Fruit fly (Drosophila melanogaster) whole organism, adult: ENCODE results near the gene CG5149.

Source experiments
- CG11617 ChIP-seq: fragments of 200-800 bp; sonication (Bioruptor generic); optimal IDR thresholded peaks from 2 replicates; lab custom pipeline; 2017; ENCODE audit warnings: mild to moderate bottlenecking, missing biosample characterization, missing genetic modification reagents, missing genetic modification characterization
- CG12768 ChIP-seq: fragments of 200-800 bp; sonication (Bioruptor generic); optimal IDR thresholded peaks from 2 replicates; lab custom pipeline; 2017; ENCODE audit warnings: missing biosample characterization, missing genetic modification characterization, mild to moderate bottlenecking, moderate library complexity, missing genetic modification reagents
- CG14711 ChIP-seq: fragments of 200-800 bp; sonication (Bioruptor generic); optimal IDR thresholded peaks from 2 replicates; lab custom pipeline; 2018; ENCODE audit warnings: missing biosample characterization, mild to moderate bottlenecking, missing genetic modification characterization, moderate library complexity
- CG1620 ChIP-seq: fragments of 200-800 bp; sonication (Bioruptor generic); optimal IDR thresholded peaks from 2 replicates; lab custom pipeline; 2016; ENCODE audit warnings: missing biosample characterization, missing genetic modification characterization
- CG33017 ChIP-seq: fragments of 200-800 bp; sonication (Bioruptor generic); optimal IDR thresholded peaks from 2 replicates; lab custom pipeline; 2018; ENCODE audit warnings: missing biosample characterization, mild to moderate bottlenecking, missing genetic modification characterization, moderate library complexity
- CG5204 ChIP-seq: fragments of 200-800 bp; sonication (Bioruptor generic); optimal IDR thresholded peaks from 2 replicates; lab custom pipeline; 2016; ENCODE audit warnings: missing biosample characterization, missing genetic modification characterization
- CG7045 ChIP-seq: fragments of 200-800 bp; sonication (Bioruptor generic); optimal IDR thresholded peaks from 2 replicates; lab custom pipeline; 2017; ENCODE audit warnings: missing biosample characterization, mild to moderate bottlenecking, missing genetic modification characterization
- CG7101 ChIP-seq: fragments of 200-800 bp; sonication (Bioruptor generic); optimal IDR thresholded peaks from 2 replicates; lab custom pipeline; 2018; ENCODE audit warnings: missing biosample characterization, mild to moderate bottlenecking, missing genetic modification characterization, moderate library complexity
- Clk ChIP-seq: fragments of 200-800 bp; sonication (Bioruptor generic); optimal IDR thresholded peaks from 2 replicates; lab custom pipeline; 2017; ENCODE audit warnings: missing biosample characterization, missing genetic modification characterization
- Crg-1 ChIP-seq: fragments of 200-800 bp; sonication (Bioruptor generic); optimal IDR thresholded peaks from 2 replicates; lab custom pipeline; 2016; ENCODE audit warnings: missing biosample characterization, missing genetic modification characterization
- Hr96 ChIP-seq: fragments of 200-800 bp; sonication (Bioruptor generic); optimal IDR thresholded peaks from 2 replicates; lab custom pipeline; 2016; ENCODE audit warnings: missing biosample characterization, missing genetic modification characterization
- Mnt ChIP-seq: fragments of 200-800 bp; sonication (Bioruptor generic); optimal IDR thresholded peaks from 2 replicates; lab custom pipeline; 2016; ENCODE audit warnings: missing biosample characterization, mild to moderate bottlenecking, missing genetic modification characterization
- bab1 ChIP-seq: fragments of 200-800 bp; sonication (Bioruptor generic); optimal IDR thresholded peaks from 3 replicates; lab custom pipeline; 2019; ENCODE audit warnings: missing biosample characterization, mild to moderate bottlenecking, missing genetic modification characterization, moderate library complexity
- cic ChIP-seq: fragments of 200-800 bp; sonication (Bioruptor generic); optimal IDR thresholded peaks from 2 replicates; lab custom pipeline; 2017; ENCODE audit warnings: missing biosample characterization, mild to moderate bottlenecking, missing genetic modification characterization, moderate library complexity
- cnc ChIP-seq, 2 experiments: fragments of >200 bp; optimal IDR thresholded peaks; 2 replicates each; lab custom pipeline; 2017
- kay ChIP-seq: fragments of 200-800 bp; sonication (Bioruptor generic); peaks from one replicate; lab custom pipeline; 2016; ENCODE audit warnings: missing biosample characterization, missing genetic modification characterization, borderline replicate concordance
- ovo ChIP-seq: fragments of 200-800 bp; sonication (Bioruptor generic); optimal IDR thresholded peaks from 2 replicates; lab custom pipeline; 2016; ENCODE audit warnings: missing biosample characterization, missing genetic modification characterization
- pad ChIP-seq: fragments of 200-800 bp; sonication (Bioruptor generic); optimal IDR thresholded peaks from 3 replicates; lab custom pipeline; 2017; ENCODE audit warnings: missing biosample characterization, missing genetic modification characterization, mild to moderate bottlenecking, moderate library complexity, missing genetic modification reagents
- tj ChIP-seq: fragments of 200-800 bp; sonication (Bioruptor generic); optimal IDR thresholded peaks from 3 replicates; lab custom pipeline; 2017; ENCODE audit warnings: missing biosample characterization, mild to moderate bottlenecking, missing genetic modification characterization, moderate library complexity
- toe ChIP-seq: fragments of 200-800 bp; sonication (Bioruptor generic); optimal IDR thresholded peaks from 2 replicates; lab custom pipeline; 2016; ENCODE audit warnings: missing biosample characterization, missing genetic modification characterization

Gene CG5149

DNA sequence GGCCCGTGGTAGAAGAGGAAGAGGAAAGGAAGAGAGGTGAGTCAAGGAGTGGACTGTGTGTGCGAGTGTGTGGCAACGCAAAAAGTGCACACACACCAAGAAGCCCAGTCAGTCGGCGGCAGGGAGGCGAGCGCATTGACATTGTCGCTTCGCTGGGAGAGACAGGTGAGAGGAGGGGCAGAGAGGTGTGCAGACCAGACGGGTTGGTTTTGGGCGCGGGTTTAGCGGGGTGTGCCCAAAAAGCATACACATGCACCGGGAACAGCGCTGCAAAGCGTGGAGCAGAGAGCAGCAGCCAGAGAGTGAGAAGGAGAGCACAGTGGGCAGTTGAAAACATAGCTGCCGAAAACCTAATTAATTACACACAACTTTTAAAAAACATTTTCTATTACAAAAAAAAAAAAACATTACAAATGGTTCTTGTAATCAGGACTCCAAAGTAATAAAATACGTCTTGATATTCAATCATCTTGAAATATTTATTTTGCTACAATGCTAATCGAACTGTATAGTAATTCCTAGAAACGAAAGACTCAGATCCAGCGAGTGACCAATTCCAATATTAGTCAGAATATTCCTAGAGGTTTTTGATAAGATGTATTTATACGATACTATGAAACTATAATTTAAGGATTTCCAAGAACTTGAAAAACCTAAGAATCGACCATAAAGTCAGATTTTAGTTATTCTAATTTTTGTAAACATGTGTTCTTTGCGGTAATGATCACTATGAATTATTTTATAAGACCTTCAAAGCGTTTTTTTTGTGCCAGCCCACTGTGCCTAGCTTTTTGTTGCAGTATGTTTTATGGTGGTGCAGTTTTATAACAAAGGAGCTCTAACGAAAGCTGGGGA is 34.6 kb upstream of the CG5149 start:
- TF ChIP-seq cnc (optimal IDR thresholded peaks at IDR 0.05; lab: Kevin White, UChicago) (no peak), CG33017 (tag; lab: Kevin White, UChicago) (no peak), toe (GFP tag; lab: Kevin White, UChicago) (peak; percentile 1), CG7101 (tag; lab: Kevin White, UChicago) (peak; percentile 18), CG12768 (GFP tag; lab: Kevin White, UChicago) (no peak), Hr96 (GFP tag; lab: Kevin White, UChicago) (no peak), CG14711 (tag; lab: Kevin White, UChicago) (no peak), CG7045 (GFP tag; lab: Kevin White, UChicago) (no peak), CG5204 (GFP tag; lab: Kevin White, UChicago) (peak; percentile 37), Mnt (GFP tag; lab: Kevin White, UChicago) (peak; percentile 35), tj (peak; percentile 72), CG11617 (GFP tag; lab: Kevin White, UChicago) (no peak), CG1620 (GFP tag; lab: Kevin White, UChicago) (no peak), bab1 (GFP tag; lab: Kevin White, UChicago) (no peak), pad (GFP tag; lab: Kevin White, UChicago) (no peak), Crg-1 (GFP tag; lab: Kevin White, UChicago) (no peak), ovo (GFP tag; lab: Kevin White, UChicago) (no peak), kay (GFP tag; lab: Kevin White, UChicago) (peak; percentile 87)

DNA sequence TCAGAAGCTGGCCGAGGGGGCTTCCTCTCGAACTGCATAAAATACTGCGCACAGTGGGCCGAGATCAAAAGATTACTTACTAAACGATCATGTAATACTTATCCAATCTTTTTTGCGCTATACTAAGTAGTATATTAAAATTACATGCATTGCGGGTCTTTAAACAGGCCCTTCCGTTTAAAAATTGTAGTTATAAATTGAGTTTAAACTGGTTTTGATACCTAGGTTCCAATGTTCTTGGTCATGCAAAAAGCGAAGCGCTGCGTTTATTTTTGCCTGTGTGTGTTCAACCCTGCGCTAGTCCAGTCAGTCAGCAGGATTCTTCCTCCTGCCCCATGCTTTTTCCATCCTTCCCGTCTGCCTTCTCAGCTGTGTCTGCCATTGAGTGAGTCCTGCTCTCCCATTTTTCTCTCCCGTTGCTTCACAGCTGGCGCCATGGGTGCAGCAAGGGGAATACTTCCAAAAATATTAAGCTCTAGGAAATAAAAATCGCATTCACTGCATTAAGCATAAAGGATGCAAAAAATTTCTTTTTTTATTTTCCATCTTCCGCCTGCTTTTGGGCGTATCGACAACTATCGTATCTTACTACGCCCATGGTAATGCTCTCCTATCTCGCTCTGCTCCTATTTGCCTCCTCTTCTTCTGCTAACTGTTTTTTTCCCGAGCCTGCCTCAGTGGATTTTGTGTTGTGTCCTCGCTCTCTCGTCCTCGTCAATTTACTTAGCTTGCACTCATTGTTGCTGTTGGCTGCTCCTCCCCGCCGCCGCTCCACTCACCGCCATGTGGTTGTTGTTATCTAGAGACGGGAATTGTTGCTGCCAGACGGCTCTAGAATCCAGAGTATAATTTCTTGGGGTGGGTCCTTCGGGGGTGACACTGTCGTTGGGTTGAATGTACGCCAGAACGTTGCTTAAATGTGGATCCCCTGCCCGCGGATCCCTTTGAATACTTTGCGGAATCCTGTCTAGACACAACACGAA is 32.5 kb upstream of the CG5149 start:
- no peak for TF ChIP-seq ovo (GFP tag; lab: Kevin White, UChicago)
- no peak for TF ChIP-seq Crg-1 (GFP tag; lab: Kevin White, UChicago)
- TF ChIP-seq Hr96 (GFP tag; lab: Kevin White, UChicago) = no peak
- TF ChIP-seq CG7045 (GFP tag; lab: Kevin White, UChicago) = no peak
- TF ChIP-seq CG33017 (tag; lab: Kevin White, UChicago) = peak; percentile 48

DNA sequence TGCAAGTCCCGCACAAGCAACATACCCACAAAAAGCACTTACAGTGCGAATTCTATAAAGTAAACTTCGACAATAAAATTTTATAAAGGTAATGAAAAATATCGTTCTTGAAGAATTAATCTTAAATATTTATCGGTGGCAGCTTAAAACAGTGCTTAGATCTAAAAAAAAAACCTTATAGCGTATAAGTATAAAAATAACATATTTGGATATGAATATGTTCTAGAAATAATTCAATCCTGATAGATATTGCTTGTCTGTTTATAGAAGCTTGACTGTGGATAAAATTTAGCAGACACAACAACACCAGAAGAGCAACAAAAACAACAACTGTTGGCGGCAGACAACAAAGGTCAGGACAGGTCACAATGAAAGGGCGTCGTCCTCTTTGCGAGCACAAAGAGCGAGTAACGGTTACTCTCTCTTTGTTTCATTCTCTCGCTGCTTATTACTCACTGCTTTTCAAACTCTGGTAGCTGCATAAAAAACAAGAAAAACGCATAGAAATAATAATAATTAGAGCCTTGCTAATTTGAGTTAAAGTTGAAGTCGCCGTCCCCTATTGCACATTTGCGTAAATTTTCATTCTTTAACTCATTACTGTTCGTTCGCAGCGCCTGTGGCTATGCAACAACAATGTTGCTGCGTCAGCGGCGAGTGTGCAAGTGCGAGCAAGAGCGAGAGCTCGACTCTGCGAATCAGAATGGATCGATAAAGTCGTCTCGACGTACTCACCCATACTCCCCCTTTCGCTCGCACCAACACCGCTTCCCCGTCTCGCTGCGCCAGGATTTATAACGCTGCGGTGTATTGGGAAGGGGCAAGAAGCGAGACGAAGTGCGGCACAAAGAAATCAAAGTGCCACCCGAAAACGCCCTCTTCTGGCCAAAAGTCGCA is 31.6 kb upstream of the CG5149 start:
- TF ChIP-seq tj (peak; percentile 78), Mnt (GFP tag; lab: Kevin White, UChicago) (no peak)

DNA sequence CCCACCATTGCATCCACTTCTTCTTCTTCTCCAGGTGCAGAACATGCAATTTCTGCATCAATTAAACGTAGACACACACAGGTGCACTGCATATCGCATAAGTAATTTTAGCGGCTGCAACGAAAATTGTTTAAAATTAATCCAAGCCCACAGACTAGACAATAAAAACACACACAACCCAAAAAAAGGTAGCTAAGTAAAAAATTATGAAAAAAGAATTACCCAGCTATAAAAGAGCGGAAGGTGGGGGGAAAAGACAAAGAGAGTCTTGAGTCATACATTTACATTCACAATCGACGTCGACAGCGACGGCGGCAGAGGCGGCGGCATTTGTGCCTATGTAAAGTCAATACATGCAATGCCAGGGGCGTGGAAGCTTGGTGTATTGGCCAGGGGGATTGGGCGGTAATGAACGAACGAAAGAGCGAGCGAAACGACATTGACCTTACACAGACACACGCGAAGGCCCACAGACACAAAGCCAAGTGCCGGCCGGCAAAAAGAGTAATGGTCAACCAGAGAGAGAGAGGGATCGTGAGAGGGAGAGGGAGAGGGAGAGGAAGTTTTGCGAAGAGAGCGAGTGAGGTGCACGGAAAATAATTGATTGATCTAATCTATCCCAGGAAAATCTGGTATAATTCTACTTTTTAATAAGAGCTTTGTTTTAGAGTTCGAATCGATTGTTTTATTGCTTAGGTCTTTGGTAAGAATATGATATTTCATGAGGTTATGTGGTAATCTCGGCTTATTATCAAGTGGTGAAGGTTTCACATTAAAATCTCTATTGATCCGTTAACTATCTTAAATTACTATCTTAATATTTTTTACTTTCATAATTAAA is 30.3 kb upstream of the CG5149 start:
- TF ChIP-seq CG7101 (tag; lab: Kevin White, UChicago) (no peak), bab1 (GFP tag; lab: Kevin White, UChicago) (peak; percentile 12), CG33017 (tag; lab: Kevin White, UChicago) (no peak), kay (GFP tag; lab: Kevin White, UChicago) (peak; percentile 93), pad (GFP tag; lab: Kevin White, UChicago) (peak; percentile 28), Mnt (GFP tag; lab: Kevin White, UChicago) (peak; percentile 55), cic (GFP tag; lab: Kevin White, UChicago) (peak; percentile 15), CG12768 (GFP tag; lab: Kevin White, UChicago) (no peak), CG1620 (GFP tag; lab: Kevin White, UChicago) (no peak), ovo (GFP tag; lab: Kevin White, UChicago) (no peak), Clk (GFP tag; lab: Kevin White, UChicago) (no peak), CG14711 (tag; lab: Kevin White, UChicago) (no peak), tj (peak; percentile 80)
